Fruit fly (Drosophila melanogaster) whole organism, embryonic: ENCODE results near the gene RpL35.
A peak's percentile ranks its signal among the peaks of the same experiment; 100 is the strongest.

ENCODE experiments used
- Ada2b ChIP-seq: fragments of 200-800 bp; sonication (Bioruptor generic); IDR thresholded peaks from 2 replicates; pipeline ENCODE4 v1.3.6; 2022; ENCODE audit warnings: missing biosample characterization, missing genetic modification characterization
- Atf-2 ChIP-seq: fragments of 200-800 bp; sonication (Bioruptor generic); optimal IDR thresholded peaks from 2 replicates; lab custom pipeline; 2016; ENCODE audit warnings: missing biosample characterization, missing genetic modification characterization
- Blimp-1 ChIP-seq: fragments of 200-800 bp; sonication (Bioruptor generic); optimal IDR thresholded peaks from 3 replicates; lab custom pipeline; 2018; ENCODE audit warnings: missing biosample characterization, missing genetic modification characterization, mild to moderate bottlenecking, moderate library complexity, missing genetic modification reagents
- BtbVII ChIP-seq: fragments of 200-800 bp; sonication (Bioruptor generic); optimal IDR thresholded peaks from 3 replicates; lab custom pipeline; 2017; ENCODE audit warnings: missing biosample characterization, mild to moderate bottlenecking, missing genetic modification characterization
- CG10959 ChIP-seq: fragments of 200-800 bp; sonication (Bioruptor generic); IDR thresholded peaks from 2 replicates; pipeline ENCODE4 v1.3.6; 2022; ENCODE audit warnings: missing biosample characterization, missing genetic modification characterization
- CG10979 ChIP-seq: fragments of 200-800 bp; sonication (Bioruptor generic); optimal IDR thresholded peaks from 2 replicates; lab custom pipeline; 2018; ENCODE audit warnings: missing biosample characterization, mild to moderate bottlenecking, missing genetic modification characterization, moderate library complexity
- CG11504 ChIP-seq: fragments of 200-800 bp; sonication (Bioruptor generic); optimal IDR thresholded peaks from 3 replicates; lab custom pipeline; 2019; ENCODE audit warnings: missing biosample characterization, mild to moderate bottlenecking, missing genetic modification characterization, moderate library complexity
- CG11723 ChIP-seq: fragments of 200-800 bp; sonication (Bioruptor generic); optimal IDR thresholded peaks from 2 replicates; lab custom pipeline; 2017; ENCODE audit warnings: missing biosample characterization, mild to moderate bottlenecking, missing genetic modification characterization
- CG12391 ChIP-seq: fragments of 200-800 bp; sonication (Bioruptor generic); optimal IDR thresholded peaks from 3 replicates; lab custom pipeline; 2018; ENCODE audit warnings: missing biosample characterization, mild to moderate bottlenecking, missing genetic modification characterization, moderate library complexity
- CG13296 ChIP-seq: fragments of 200-800 bp; sonication (Bioruptor generic); optimal IDR thresholded peaks from 3 replicates; lab custom pipeline; 2018; ENCODE audit warnings: missing biosample characterization, mild to moderate bottlenecking, missing genetic modification characterization
- CG17328 ChIP-seq: fragments of 200-800 bp; sonication (Bioruptor generic); IDR thresholded peaks from 2 replicates; pipeline ENCODE4 v1.3.6; 2022; ENCODE audit warnings: missing biosample characterization, missing genetic modification characterization
- CG17359 ChIP-seq: fragments of 200-800 bp; sonication (Bioruptor generic); optimal IDR thresholded peaks from 3 replicates; lab custom pipeline; 2018; ENCODE audit warnings: missing biosample characterization, mild to moderate bottlenecking, missing genetic modification characterization, moderate library complexity
- CG17829 ChIP-seq: fragments of 200-800 bp; optimal IDR thresholded peaks from 2 replicates; lab custom pipeline; 2019; ENCODE audit warnings: missing biosample characterization, mild to moderate bottlenecking, missing genetic modification characterization, moderate library complexity
- CG1832 ChIP-seq: fragments of 200-800 bp; sonication (Bioruptor generic); optimal IDR thresholded peaks from 2 replicates; lab custom pipeline; 2017; ENCODE audit warnings: missing biosample characterization, mild to moderate bottlenecking, missing genetic modification characterization, inconsistent platforms
- CG18599 ChIP-seq: fragments of 200-800 bp; sonication (Bioruptor generic); optimal IDR thresholded peaks from 3 replicates; lab custom pipeline; 2017; ENCODE audit warnings: missing biosample characterization, missing genetic modification characterization, mild to moderate bottlenecking, moderate library complexity, missing genetic modification reagents
- CG2889 ChIP-seq: fragments of 200-800 bp; sonication (Bioruptor generic); IDR thresholded peaks from 3 replicates; pipeline ENCODE4 v1.3.6; 2022; ENCODE audit warnings: missing biosample characterization, missing genetic modification characterization
- CG31224 ChIP-seq: fragments of 200-800 bp; sonication (Bioruptor generic); IDR thresholded peaks from 2 replicates; pipeline ENCODE4 v1.3.6; 2022; ENCODE audit warnings: missing biosample characterization, missing genetic modification characterization
- CG32532 ChIP-seq: fragments of 200-800 bp; sonication (Bioruptor generic); IDR thresholded peaks from 2 replicates; pipeline ENCODE4 v1.3.6; 2022; ENCODE audit warnings: missing biosample characterization, missing genetic modification characterization
- CG6854 ChIP-seq: fragments of 200-800 bp; sonication (Bioruptor generic); optimal IDR thresholded peaks from 3 replicates; lab custom pipeline; 2017; ENCODE audit warnings: missing biosample characterization, mild to moderate bottlenecking, missing genetic modification characterization
- CG9932 ChIP-seq: fragments of 200-800 bp; sonication (Bioruptor generic); IDR thresholded peaks from 2 replicates; pipeline ENCODE4 v1.3.6; 2022; ENCODE audit warnings: missing biosample characterization, missing genetic modification characterization
- CoRest ChIP-seq: fragments of 200-800 bp; sonication (Bioruptor generic); optimal IDR thresholded peaks from 3 replicates; lab custom pipeline; 2018; ENCODE audit warnings: missing biosample characterization, mild to moderate bottlenecking, missing genetic modification characterization, moderate library complexity
- Deaf1 ChIP-seq: fragments of 200-800 bp; optimal IDR thresholded peaks from 3 replicates; lab custom pipeline; 2019; ENCODE audit warnings: missing biosample characterization, mild to moderate bottlenecking, missing genetic modification characterization, moderate library complexity
- Doc2 ChIP-seq: fragments of 200-800 bp; sonication (Bioruptor generic); IDR thresholded peaks from 2 replicates; pipeline ENCODE4 v1.3.6; 2022; ENCODE audit warnings: missing biosample characterization, missing genetic modification characterization
- Dp ChIP-seq: fragments of 200-800 bp; sonication (Bioruptor generic); optimal IDR thresholded peaks from 2 replicates; lab custom pipeline; 2018; ENCODE audit warnings: missing biosample characterization, mild to moderate bottlenecking, missing genetic modification characterization, moderate library complexity
- Ets65A ChIP-seq: fragments of 200-800 bp; sonication (Bioruptor generic); peaks from one replicate; lab custom pipeline; 2016; ENCODE audit warnings: missing biosample characterization, missing genetic modification characterization
- Hr3 ChIP-seq: fragments of 200-800 bp; sonication (Bioruptor generic); optimal IDR thresholded peaks from 3 replicates; lab custom pipeline; 2016; ENCODE audit warnings: missing biosample characterization, missing genetic modification characterization
- MBD-R2 ChIP-seq: fragments of 200-800 bp; sonication (Bioruptor generic); IDR thresholded peaks from 2 replicates; pipeline ENCODE4 v1.3.6; 2022; ENCODE audit warnings: missing biosample characterization, missing genetic modification characterization
- MESR4 ChIP-seq: fragments of 200-800 bp; sonication (Bioruptor generic); optimal IDR thresholded peaks from 2 replicates; lab custom pipeline; 2018; ENCODE audit warnings: missing biosample characterization, mild to moderate bottlenecking, missing genetic modification characterization, moderate library complexity
- Med ChIP-seq: fragments of 200-800 bp; sonication (Bioruptor generic); peaks from one replicate; lab custom pipeline; 2016; ENCODE audit warnings: missing biosample characterization, missing genetic modification characterization, mild to moderate bottlenecking, inconsistent platforms, moderate library complexity
- PHDP ChIP-seq: fragments of 200-800 bp; sonication (Bioruptor generic); optimal IDR thresholded peaks from 3 replicates; lab custom pipeline; 2018; ENCODE audit warnings: missing biosample characterization, mild to moderate bottlenecking, missing genetic modification characterization, moderate library complexity
- Sox102F ChIP-seq: fragments of 200-800 bp; sonication (Bioruptor generic); optimal IDR thresholded peaks from 2 replicates; lab custom pipeline; 2018; ENCODE audit warnings: missing biosample characterization, mild to moderate bottlenecking, missing genetic modification characterization, moderate library complexity
- Usf ChIP-seq: fragments of 200-800 bp; sonication (Bioruptor generic); optimal IDR thresholded peaks from 2 replicates; lab custom pipeline; 2017; ENCODE audit warnings: missing genotype, missing biosample characterization, missing genetic modification characterization
- Xbp1 ChIP-seq: fragments of 200-800 bp; sonication (Bioruptor generic); optimal IDR thresholded peaks from 3 replicates; lab custom pipeline; 2016; ENCODE audit warnings: missing biosample characterization, mild to moderate bottlenecking, missing genetic modification characterization
- ap ChIP-seq: fragments of 200-800 bp; sonication (Bioruptor generic); IDR thresholded peaks from 2 replicates; pipeline ENCODE4 v1.3.6; 2022; ENCODE audit warnings: missing biosample characterization, missing genetic modification characterization
- crc ChIP-seq: fragments of 200-800 bp; sonication (Bioruptor generic); optimal IDR thresholded peaks from 2 replicates; lab custom pipeline; 2016; ENCODE audit warnings: missing biosample characterization, missing genetic modification characterization
- cwo ChIP-seq: fragments of 200-800 bp; sonication (Bioruptor generic); optimal IDR thresholded peaks from 3 replicates; lab custom pipeline; 2017; ENCODE audit warnings: missing biosample characterization, missing genetic modification characterization, mild to moderate bottlenecking, moderate library complexity, missing genetic modification reagents
- dmrt11E ChIP-seq: fragments of 200-800 bp; sonication (Bioruptor generic); optimal IDR thresholded peaks from 3 replicates; lab custom pipeline; 2018; ENCODE audit warnings: missing biosample characterization, mild to moderate bottlenecking, missing genetic modification characterization, moderate library complexity
- dysf ChIP-seq: fragments of 200-800 bp; sonication (Bioruptor generic); IDR thresholded peaks from 3 replicates; pipeline ENCODE4 v1.3.6; 2022; ENCODE audit warnings: missing biosample characterization, missing genetic modification characterization
- kay ChIP-seq: fragments of 200-800 bp; sonication (Bioruptor generic); optimal IDR thresholded peaks from 2 replicates; lab custom pipeline; 2016; ENCODE audit warnings: missing biosample characterization, missing genetic modification characterization
- nmo ChIP-seq: fragments of 200-800 bp; sonication (Bioruptor generic); optimal IDR thresholded peaks from 2 replicates; lab custom pipeline; 2018; ENCODE audit warnings: missing biosample characterization, mild to moderate bottlenecking, missing genetic modification characterization, moderate library complexity
- nom ChIP-seq: fragments of 200-800 bp; sonication (Bioruptor generic); optimal IDR thresholded peaks from 2 replicates; lab custom pipeline; 2017; ENCODE audit warnings: missing biosample characterization, missing genetic modification characterization, mild to moderate bottlenecking, moderate library complexity, missing genetic modification reagents
- oc ChIP-seq: fragments of 200-800 bp; sonication (Bioruptor generic); optimal IDR thresholded peaks from 2 replicates; lab custom pipeline; 2018; ENCODE audit warnings: missing biosample characterization, mild to moderate bottlenecking, missing genetic modification characterization, moderate library complexity
- peb ChIP-seq: fragments of 200-800 bp; sonication (Bioruptor generic); IDR thresholded peaks from 2 replicates; pipeline ENCODE4 v1.3.6; 2022; ENCODE audit warnings: missing biosample characterization, missing genetic modification characterization
- pnt ChIP-seq: fragments of 200-800 bp; sonication (Bioruptor generic); optimal IDR thresholded peaks from 3 replicates; lab custom pipeline; 2016; ENCODE audit warnings: missing biosample characterization, missing genetic modification characterization
- pros ChIP-seq: fragments of 200-800 bp; sonication (Bioruptor generic); optimal IDR thresholded peaks from 3 replicates; lab custom pipeline; 2019; ENCODE audit warnings: missing biosample characterization, mild to moderate bottlenecking, missing genetic modification characterization, moderate library complexity
- shn ChIP-seq: fragments of 200-800 bp; sonication (Bioruptor generic); optimal IDR thresholded peaks from 3 replicates; lab custom pipeline; 2016; ENCODE audit warnings: missing biosample characterization, missing genetic modification characterization
- slbo ChIP-seq: fragments of 200-800 bp; sonication (Bioruptor generic); IDR thresholded peaks from 2 replicates; pipeline ENCODE4 v1.3.6; 2022; ENCODE audit warnings: missing biosample characterization, missing genetic modification characterization
- tio ChIP-seq: fragments of 200-800 bp; sonication (Bioruptor generic); optimal IDR thresholded peaks from 2 replicates; lab custom pipeline; 2017; ENCODE audit warnings: missing biosample characterization, missing genetic modification characterization, inconsistent platforms
- vvl ChIP-seq: fragments of 200-800 bp; sonication (Bioruptor generic); IDR thresholded peaks from 2 replicates; pipeline ENCODE4 v1.3.6; 2022; ENCODE audit warnings: missing biosample characterization, missing genetic modification characterization
- wor ChIP-seq: fragments of 200-800 bp; sonication (Bioruptor generic); IDR thresholded peaks from 2 replicates; pipeline ENCODE4 v1.3.6; 2022; ENCODE audit warnings: missing biosample characterization, missing genetic modification characterization

The RpL35 gene

dm6 chrX:5698087-5698727 lies 26.0 kb downstream of the RpL35 start, which contains the start of gene AdamTS-B (continued):
- TF ChIP-seq CG18599 (GFP tag; lab: Kevin White, UChicago) (peak; percentile 22), oc (no peak), CG12391 (tag; lab: Kevin White, UChicago) (peak; percentile 66), PHDP (tag; lab: Kevin White, UChicago) (peak; percentile 19), Deaf1 (tag; lab: Kevin White, UChicago) (no peak), Usf (GFP tag; lab: Kevin White, UChicago) (peak; percentile 17), CG17328 (peak; percentile 13; the same call in 1 of the 2 replicates), crc (GFP tag; lab: Kevin White, UChicago) (no peak), nom (GFP tag; lab: Kevin White, UChicago) (peak; percentile 47), CG11504 (peak; percentile 69), Sox102F (GFP tag; lab: Kevin White, UChicago) (peak; percentile 38), CoRest (tag; lab: Kevin White, UChicago) (peak; percentile 69), kay (no peak), peb (GFP tag; lab: Robert Waterston, UW) (no peak), nmo (GFP tag; lab: Kevin White, UChicago) (no peak), CG31224 (GFP tag; lab: Robert Waterston, UW) (no peak), Xbp1 (GFP tag; lab: Kevin White, UChicago) (peak; percentile 41), Ets65A (GFP tag; lab: Kevin White, UChicago) (peak; percentile 58), Doc2 (GFP tag; lab: Robert Waterston, UW) (no peak), CG10959 (GFP tag; lab: Robert Waterston, UW) (no peak), slbo (GFP tag; lab: Robert Waterston, UW) (peak; percentile 56), vvl (peak; percentile 61; the same call in 1 of the 2 replicates), dmrt11E (peak; percentile 49), Blimp-1 (GFP tag; lab: Kevin White, UChicago) (peak; percentile 37), Med (peak; percentile 18), CG9932 (GFP tag; lab: Robert Waterston, UW) (peak; percentile 63), CG11723 (GFP tag; lab: Kevin White, UChicago) (peak; percentile 4), CG17359 (tag; lab: Kevin White, UChicago) (peak; percentile 29), Atf-2 (GFP tag; lab: Kevin White, UChicago) (no peak), dysf (GFP tag; lab: Robert Waterston, UW) (peak; percentile 68), pros (GFP tag; lab: Kevin White, UChicago) (no peak), wor (peak; percentile 24; the same call in 1 of the 2 replicates), ap (0 out of 2 replicates have a peak, but pooled peaks have one; percentile 13), shn (no peak), CG2889 (GFP tag; lab: Robert Waterston, UW) (no peak), BtbVII (GFP tag; lab: Kevin White, UChicago) (peak; percentile 28), pnt (no peak), CG6854 (no peak), CG1832 (GFP tag; lab: Kevin White, UChicago) (no peak), CG17829 (peak; percentile 19), Hr3 (GFP tag; lab: Kevin White, UChicago) (peak; percentile 38), MBD-R2 (GFP tag; lab: Robert Waterston, UW) (no peak), CG10979 (tag; lab: Kevin White, UChicago) (peak; percentile 57), Dp (GFP tag; lab: Kevin White, UChicago) (no peak), tio (peak; percentile 16), CG32532 (GFP tag; lab: Robert Waterston, UW) (peak; percentile 45; the same call in 1 of the 2 replicates), Ada2b (GFP tag; lab: Robert Waterston, UW) (no peak), cwo (GFP tag; lab: Kevin White, UChicago) (no peak), MESR4 (no peak), CG13296 (GFP tag; lab: Kevin White, UChicago) (peak; percentile 55)
